Fruit fly (Drosophila melanogaster) whole organism, embryonic: ENCODE results near the gene CG32454.

Experiments
- Adf1 ChIP-seq: fragments of 200-800 bp; sonication (Bioruptor generic); IDR thresholded peaks from 2 replicates; pipeline ENCODE4 v1.3.6; 2022; ENCODE audit warnings: missing biosample characterization, missing genetic modification characterization
- Atf3 ChIP-seq: fragments of 200-800 bp; sonication (Bioruptor generic); optimal IDR thresholded peaks from 3 replicates; lab custom pipeline; 2016; ENCODE audit warnings: missing biosample characterization, missing genetic modification characterization
- CG10274 ChIP-seq: fragments of 200-800 bp; sonication (Bioruptor generic); optimal IDR thresholded peaks from 3 replicates; lab custom pipeline; 2017; ENCODE audit warnings: missing biosample characterization, mild to moderate bottlenecking, missing genetic modification characterization
- CG12299 ChIP-seq: fragments of 200-800 bp; sonication (Bioruptor generic); optimal IDR thresholded peaks from 2 replicates; lab custom pipeline; 2018; ENCODE audit warnings: missing biosample characterization, mild to moderate bottlenecking, missing genetic modification characterization
- CG1233 ChIP-seq: fragments of 200-800 bp; sonication (Bioruptor generic); optimal IDR thresholded peaks from 4 replicates; lab custom pipeline; 2018; ENCODE audit warnings: missing biosample characterization, mild to moderate bottlenecking, missing genetic modification characterization
- CG15601 ChIP-seq: fragments of 200-800 bp; sonication (Bioruptor generic); optimal IDR thresholded peaks from 3 replicates; lab custom pipeline; 2019; ENCODE audit warnings: missing biosample characterization, mild to moderate bottlenecking, missing genetic modification characterization, moderate library complexity
- CG16779 ChIP-seq: fragments of 200-800 bp; sonication (Bioruptor generic); IDR thresholded peaks from 2 replicates; pipeline ENCODE4 v1.3.6; 2022; ENCODE audit warnings: missing biosample characterization, missing genetic modification characterization
- CG16813 ChIP-seq: fragments of 200-800 bp; sonication (Bioruptor generic); IDR thresholded peaks from 3 replicates; pipeline ENCODE4 v1.3.6; 2022; ENCODE audit warnings: missing biosample characterization, missing genetic modification characterization; ENCODE audit not compliant: partially characterized antibody
- CG17829 ChIP-seq: fragments of 200-800 bp; optimal IDR thresholded peaks from 2 replicates; lab custom pipeline; 2019; ENCODE audit warnings: missing biosample characterization, mild to moderate bottlenecking, missing genetic modification characterization, moderate library complexity
- CG4360 ChIP-seq: fragments of 200-800 bp; sonication (Bioruptor generic); IDR thresholded peaks from 2 replicates; pipeline ENCODE4 v1.3.6; 2022; ENCODE audit warnings: missing biosample characterization, missing genetic modification characterization
- CG7372 ChIP-seq: fragments of 200-800 bp; sonication (Bioruptor generic); IDR thresholded peaks from 2 replicates; pipeline ENCODE4 v1.3.6; 2022; ENCODE audit warnings: missing biosample characterization, missing genetic modification characterization
- CG7745 ChIP-seq: fragments of 200-800 bp; sonication (Bioruptor generic); optimal IDR thresholded peaks from 2 replicates; lab custom pipeline; 2018; ENCODE audit warnings: missing biosample characterization, mild to moderate bottlenecking, missing genetic modification characterization, moderate library complexity
- CG9437 ChIP-seq: fragments of 200-800 bp; sonication (Bioruptor generic); optimal IDR thresholded peaks from 2 replicates; lab custom pipeline; 2018; ENCODE audit warnings: missing biosample characterization, mild to moderate bottlenecking, missing genetic modification characterization
- CG9932 ChIP-seq: fragments of 200-800 bp; sonication (Bioruptor generic); IDR thresholded peaks from 2 replicates; pipeline ENCODE4 v1.3.6; 2022; ENCODE audit warnings: missing biosample characterization, missing genetic modification characterization
- Camta ChIP-seq: fragments of 200-800 bp; sonication (Bioruptor generic); optimal IDR thresholded peaks from 2 replicates; lab custom pipeline; 2016; ENCODE audit warnings: missing biosample characterization, missing genetic modification characterization
- Ets97D ChIP-seq: fragments of 200-800 bp; sonication (Bioruptor generic); optimal IDR thresholded peaks from 3 replicates; lab custom pipeline; 2016; ENCODE audit warnings: missing biosample characterization, missing genetic modification characterization
- H2.0 ChIP-seq: fragments of 200-800 bp; sonication (Bioruptor generic); IDR thresholded peaks from 2 replicates; pipeline ENCODE4 v1.3.6; 2022; ENCODE audit warnings: missing biosample characterization, missing genetic modification characterization
- HLH54F ChIP-seq: fragments of 200-800 bp; sonication (Bioruptor generic); optimal IDR thresholded peaks from 3 replicates; lab custom pipeline; 2016; ENCODE audit warnings: missing biosample characterization, missing genetic modification characterization
- MESR4 ChIP-seq: fragments of 200-800 bp; sonication (Bioruptor generic); optimal IDR thresholded peaks from 2 replicates; lab custom pipeline; 2018; ENCODE audit warnings: missing biosample characterization, mild to moderate bottlenecking, missing genetic modification characterization, moderate library complexity
- NC2β ChIP-seq: fragments of 200-800 bp; sonication (Bioruptor generic); optimal IDR thresholded peaks from 2 replicates; lab custom pipeline; 2016; ENCODE audit warnings: missing biosample characterization, missing genetic modification characterization
- NfI ChIP-seq: fragments of 200-800 bp; sonication (Bioruptor generic); optimal IDR thresholded peaks from 3 replicates; lab custom pipeline; 2018; ENCODE audit warnings: missing biosample characterization, mild to moderate bottlenecking, missing genetic modification characterization, moderate library complexity
- Oli ChIP-seq: fragments of 200-800 bp; sonication (Bioruptor generic); optimal IDR thresholded peaks from 2 replicates; lab custom pipeline; 2018; ENCODE audit warnings: missing biosample characterization, mild to moderate bottlenecking, missing genetic modification characterization, moderate library complexity
- PHDP ChIP-seq: fragments of 200-800 bp; sonication (Bioruptor generic); optimal IDR thresholded peaks from 3 replicates; lab custom pipeline; 2018; ENCODE audit warnings: missing biosample characterization, mild to moderate bottlenecking, missing genetic modification characterization, moderate library complexity
- YL-1 ChIP-seq: fragments of 200-800 bp; sonication (Bioruptor generic); optimal IDR thresholded peaks from 3 replicates; lab custom pipeline; 2017; ENCODE audit warnings: missing biosample characterization, mild to moderate bottlenecking, missing genetic modification characterization
- amos ChIP-seq: fragments of 200-800 bp; sonication (Bioruptor generic); IDR thresholded peaks from 2 replicates; pipeline ENCODE4 v1.3.6; 2022; ENCODE audit warnings: missing biosample characterization, missing genetic modification characterization; ENCODE audit not compliant: partially characterized antibody
- ato ChIP-seq: fragments of 200-800 bp; sonication (Bioruptor generic); IDR thresholded peaks from 2 replicates; pipeline ENCODE4 v1.3.6; 2022; ENCODE audit warnings: missing biosample characterization, missing genetic modification characterization; ENCODE audit not compliant: partially characterized antibody
- bab2 ChIP-seq: fragments of 200-800 bp; sonication (Bioruptor generic); optimal IDR thresholded peaks from 2 replicates; lab custom pipeline; 2016; ENCODE audit warnings: missing biosample characterization, missing genetic modification characterization
- btn ChIP-seq: fragments of 200-800 bp; sonication (Bioruptor generic); optimal IDR thresholded peaks from 2 replicates; lab custom pipeline; 2016; ENCODE audit warnings: missing biosample characterization, missing genetic modification characterization
- chinmo ChIP-seq: fragments of 200-800 bp; sonication (Bioruptor generic); IDR thresholded peaks from 4 replicates; pipeline ENCODE4 v1.3.6; 2022; ENCODE audit warnings: missing biosample characterization, missing genetic modification characterization; ENCODE audit not compliant: partially characterized antibody
- en ChIP-seq: fragments of 200-800 bp; sonication (Bioruptor generic); optimal IDR thresholded peaks from 2 replicates; lab custom pipeline; 2016; ENCODE audit warnings: missing biosample characterization, missing genetic modification characterization
- fru ChIP-seq: fragments of >200 bp; optimal IDR thresholded peaks from 2 replicates; lab custom pipeline; 2017
- hb ChIP-seq: fragments of 200-800 bp; sonication (Bioruptor generic); IDR thresholded peaks from 3 replicates; pipeline ENCODE4 v1.3.6; 2022; ENCODE audit warnings: missing biosample characterization, missing genetic modification characterization; ENCODE audit not compliant: partially characterized antibody
- jing ChIP-seq: fragments of 200-800 bp; sonication (Bioruptor generic); optimal IDR thresholded peaks from 2 replicates; lab custom pipeline; 2018; ENCODE audit warnings: missing biosample characterization, mild to moderate bottlenecking, missing genetic modification characterization
- lola ChIP-seq, 3 experiments: fragments of >200 bp in 2 of 3; fragments of 200-800 bp in 1 of 3; sonication (Bioruptor generic) in 1 of 3; optimal IDR thresholded peaks; 2 replicates each; lab custom pipeline; 2017 to 2019; ENCODE audit warnings: missing biosample characterization in 3 of 3, missing genetic modification characterization in 3 of 3, mild to moderate bottlenecking in 1 of 3, moderate library complexity in 1 of 3
- mld ChIP-seq: fragments of 200-800 bp; sonication (Bioruptor generic); IDR thresholded peaks from 3 replicates; pipeline ENCODE4 v1.3.6; 2022; ENCODE audit warnings: missing biosample characterization, missing genetic modification characterization; ENCODE audit not compliant: partially characterized antibody
- nom ChIP-seq: fragments of 200-800 bp; sonication (Bioruptor generic); optimal IDR thresholded peaks from 2 replicates; lab custom pipeline; 2017; ENCODE audit warnings: missing biosample characterization, missing genetic modification characterization, mild to moderate bottlenecking, moderate library complexity, missing genetic modification reagents
- p53 ChIP-seq: fragments of 200-800 bp; sonication (Bioruptor generic); optimal IDR thresholded peaks from 2 replicates; lab custom pipeline; 2016; ENCODE audit warnings: missing biosample characterization, missing genetic modification characterization
- pfk ChIP-seq: fragments of 200-800 bp; sonication (Bioruptor generic); optimal IDR thresholded peaks from 2 replicates; lab custom pipeline; 2018; ENCODE audit warnings: missing biosample characterization, mild to moderate bottlenecking, missing genetic modification characterization, moderate library complexity
- pnt ChIP-seq: fragments of 200-800 bp; sonication (Bioruptor generic); optimal IDR thresholded peaks from 3 replicates; lab custom pipeline; 2016; ENCODE audit warnings: missing biosample characterization, missing genetic modification characterization
- row ChIP-seq: fragments of 200-800 bp; sonication (Bioruptor generic); IDR thresholded peaks from 3 replicates; pipeline ENCODE4 v1.3.6; 2022; ENCODE audit warnings: missing biosample characterization, missing genetic modification characterization
- schlank ChIP-seq: fragments of 200-800 bp; sonication (Bioruptor generic); optimal IDR thresholded peaks from 2 replicates; lab custom pipeline; 2018; ENCODE audit warnings: missing biosample characterization, mild to moderate bottlenecking, missing genetic modification characterization
- scrt ChIP-seq: fragments of 200-800 bp; sonication (Bioruptor generic); optimal IDR thresholded peaks from 2 replicates; lab custom pipeline; 2018; ENCODE audit warnings: missing biosample characterization, mild to moderate bottlenecking, missing genetic modification characterization, moderate library complexity
- seq ChIP-seq: fragments of 200-800 bp; sonication (Bioruptor generic); IDR thresholded peaks from 2 replicates; pipeline ENCODE4 v1.3.6; 2022; ENCODE audit warnings: missing biosample characterization, missing genetic modification characterization
- sna ChIP-seq: fragments of 200-800 bp; sonication (Bioruptor generic); IDR thresholded peaks from 2 replicates; pipeline ENCODE4 v1.3.6; 2022; ENCODE audit warnings: missing biosample characterization, missing genetic modification characterization; ENCODE audit not compliant: partially characterized antibody
- sqz ChIP-seq: fragments of 200-800 bp; sonication (Bioruptor generic); optimal IDR thresholded peaks from 3 replicates; lab custom pipeline; 2018; ENCODE audit warnings: missing biosample characterization, mild to moderate bottlenecking, missing genetic modification characterization
- sr ChIP-seq: fragments of 200-800 bp; sonication (Bioruptor generic); IDR thresholded peaks from 3 replicates; pipeline ENCODE4 v1.3.6; 2022; ENCODE audit warnings: missing biosample characterization, missing genetic modification characterization
- ssp ChIP-seq: fragments of 200-800 bp; sonication (Bioruptor generic); IDR thresholded peaks from 2 replicates; pipeline ENCODE4 v1.3.6; 2022; ENCODE audit warnings: missing biosample characterization, missing genetic modification characterization
- sug ChIP-seq: fragments of 200-800 bp; optimal IDR thresholded peaks from 2 replicates; lab custom pipeline; 2019; ENCODE audit warnings: missing biosample characterization, mild to moderate bottlenecking, missing genetic modification characterization, moderate library complexity
- zen ChIP-seq: fragments of 200-800 bp; sonication (Bioruptor generic); optimal IDR thresholded peaks from 3 replicates; lab custom pipeline; 2018; ENCODE audit warnings: missing biosample characterization, mild to moderate bottlenecking, missing genetic modification characterization, moderate library complexity

The CG32454 gene

dm6 chr3L:22727739-22728335, 1.7 kb upstream of the CG32454 start, which contains the start of the genes CG14450 and CG11367 (continued):
- peak; percentile 49 for TF ChIP-seq amos
- no peak for TF ChIP-seq mld
- TF ChIP-seq CG4360 (GFP tag; lab: Robert Waterston, UW) = peak; percentile 27; the same call in 1 of the 2 replicates
- peak; percentile 34 for TF ChIP-seq CG15601 (tag; lab: Kevin White, UChicago)
- peak; percentile 65; the same call in 2 of the 3 replicates for TF ChIP-seq CG16813 (GFP tag; lab: Robert Waterston, UW)
- no peak for TF ChIP-seq p53
- no peak for TF ChIP-seq H2.0 (GFP tag; lab: Robert Waterston, UW)
- no peak for TF ChIP-seq CG7372 (GFP tag; lab: Robert Waterston, UW)
- no peak for TF ChIP-seq CG16779
- no peak for TF ChIP-seq NC2β (GFP tag; lab: Kevin White, UChicago)
- TF ChIP-seq fru = no peak
- TF ChIP-seq Adf1 (GFP tag; lab: Robert Waterston, UW) = peak; percentile 63
- TF ChIP-seq en (GFP tag; lab: Kevin White, UChicago) = no peak
- TF ChIP-seq CG7745 (tag; lab: Kevin White, UChicago) = no peak
- TF ChIP-seq CG17829 (tag; lab: Kevin White, UChicago) = peak; percentile 75
- peak; percentile 47 for TF ChIP-seq CG12299 (tag; lab: Kevin White, UChicago)
- TF ChIP-seq Atf3 (GFP tag; lab: Kevin White, UChicago) = no peak
- no peak for TF ChIP-seq btn (GFP tag; lab: Kevin White, UChicago)
- peak; percentile 5 for TF ChIP-seq NfI
- peak; percentile 16 for TF ChIP-seq scrt
- peak; percentile 40; the same call in 1 of the 2 replicates for TF ChIP-seq CG9932 (GFP tag; lab: Robert Waterston, UW)
- peak; percentile 9 for TF ChIP-seq Camta (GFP tag; lab: Kevin White, UChicago)
- TF ChIP-seq zen (tag; lab: Kevin White, UChicago) = peak; percentile 30
- peak; percentile 13 for TF ChIP-seq MESR4 (GFP tag; lab: Kevin White, UChicago)
- TF ChIP-seq jing = no peak
- TF ChIP-seq bab2 = no peak
- TF ChIP-seq PHDP (tag; lab: Kevin White, UChicago) = peak; percentile 36
- no peak for TF ChIP-seq pnt (GFP tag; lab: Kevin White, UChicago)
- TF ChIP-seq chinmo = peak; percentile 36; the same call in 1 of the 4 replicates
- TF ChIP-seq schlank (tag; lab: Kevin White, UChicago) = no peak
- no peak for TF ChIP-seq Ets97D
- TF ChIP-seq YL-1 (GFP tag; lab: Kevin White, UChicago) = peak; percentile 44
- no peak for TF ChIP-seq ssp (GFP tag; lab: Robert Waterston, UW)
- TF ChIP-seq HLH54F (GFP tag; lab: Kevin White, UChicago) = no peak
- peak; percentile 55 for TF ChIP-seq sug (tag; lab: Kevin White, UChicago)
- TF ChIP-seq sqz = no peak
- peak; percentile 63 for TF ChIP-seq nom (GFP tag; lab: Kevin White, UChicago)
- peak; percentile 2 for TF ChIP-seq CG1233 (GFP tag; lab: Kevin White, UChicago)
- peak; percentile 3 for TF ChIP-seq pfk (GFP tag; lab: Kevin White, UChicago)
- peak; percentile 22 for TF ChIP-seq CG9437 (GFP tag; lab: Kevin White, UChicago)
- TF ChIP-seq row (GFP tag; lab: Robert Waterston, UW) = peak; percentile 93
- TF ChIP-seq seq = no peak
- no peak for TF ChIP-seq hb
- peak; percentile 78 for TF ChIP-seq sna (GFP tag; lab: Robert Waterston, UW)
- no peak for TF ChIP-seq Oli (tag; lab: Kevin White, UChicago)
- peak; percentile 57; the same call in 1 of the 3 replicates for TF ChIP-seq sr (GFP tag; lab: Robert Waterston, UW)
- no peak for TF ChIP-seq lola (GFP tag; optimal IDR thresholded peaks at IDR 0.05; lab: Kevin White, UChicago)
- TF ChIP-seq CG10274 (GFP tag; lab: Kevin White, UChicago) = no peak
- TF ChIP-seq ato = no peak
